Worm (Caenorhabditis elegans) whole organism, L4 larva: Measurements from ENCODE around the gene F02D10.6.

Experiments
- F44E2.7 ChIP-seq: fragments of 200-800 bp; sonication (Bioruptor generic); IDR thresholded peaks from 2 replicates; pipeline ENCODE4 v2.1.2; 2022; ENCODE audit warnings: missing genetic modification characterization, missing compliant biosample characterization
- aly-2 ChIP-seq: sonication (generic microtip); optimal IDR thresholded peaks from 2 replicates; lab custom pipeline; 2018; ENCODE audit warnings: missing biosample characterization, missing genetic modification characterization
- cey-2 ChIP-seq: sonication (generic microtip); optimal IDR thresholded peaks from 3 replicates; lab custom pipeline; 2017; ENCODE audit warnings: missing genetic modification characterization, mild to moderate bottlenecking, missing compliant biosample characterization, antibody characterized with exemption, borderline replicate concordance; ENCODE audit not compliant: insufficient read depth
- lin-1 ChIP-seq: fragments of 200-800 bp; sonication (Bioruptor generic); IDR thresholded peaks from 2 replicates; pipeline ENCODE4 v1.3.6; 2022; ENCODE audit warnings: missing genetic modification reagents, missing genetic modification characterization, missing compliant biosample characterization
- lin-15B ChIP-seq: fragments of 150-350 bp; sonication (generic microtip); optimal IDR thresholded peaks from 3 replicates; lab custom pipeline; 2014; ENCODE audit warnings: missing biosample characterization, missing genetic modification characterization
- mdt-29 ChIP-seq: fragments of 200-800 bp; sonication (Bioruptor generic); IDR thresholded peaks from 2 replicates; pipeline ENCODE4 v1.3.6; 2022; ENCODE audit warnings: missing genetic modification reagents, missing genetic modification characterization, missing compliant biosample characterization
- nhr-6 ChIP-seq: fragments of 150-350 bp; optimal IDR thresholded peaks from 2 replicates; lab custom pipeline; 2014; ENCODE audit warnings: missing biosample characterization, missing genetic modification characterization
- pha-4 ChIP-seq, 2 experiments: fragments of 150-350 bp in 1 of 2; fragments of 200-800 bp in 1 of 2; sonication (Bioruptor generic) in 1 of 2; IDR thresholded peaks in 1 of 2; optimal IDR thresholded peaks in 1 of 2; 2 replicates each; pipeline versions ENCODE4 v1.3.6 to Lab custom; 2014 to 2022; ENCODE audit warnings: missing genetic modification characterization in 2 of 2, missing genetic modification reagents in 2 of 2, missing biosample characterization in 1 of 2, missing compliant biosample characterization in 1 of 2
- pqm-1 ChIP-seq: sonication (generic microtip); optimal IDR thresholded peaks from 2 replicates; lab custom pipeline; 2017; ENCODE audit warnings: missing biosample characterization, missing genetic modification characterization
- unc-62 ChIP-seq, 3 experiments: fragments of 150-350 bp in 1 of 3; sonication (generic microtip); optimal IDR thresholded peaks in 2 of 3; peaks in 1 of 3; 1 replicate in 1 of 3; 2 replicates in 2 of 3; lab custom pipeline; 2014 to 2017; ENCODE audit warnings: missing biosample characterization in 3 of 3, missing genetic modification characterization in 3 of 3, missing genetic modification reagents in 3 of 3, missing genotype in 1 of 3
- zag-1 ChIP-seq: fragments of 150-350 bp; optimal IDR thresholded peaks from 2 replicates; lab custom pipeline; 2014; ENCODE audit warnings: missing biosample characterization, missing genetic modification characterization
- ztf-11 ChIP-seq: fragments of 150-350 bp; optimal IDR thresholded peaks from 2 replicates; lab custom pipeline; 2014; ENCODE audit warnings: missing biosample characterization, missing genetic modification characterization

ce11 chrX:13469047-13469633 lies 17.7 kb upstream of the F02D10.6 start, which contains the start of gene col-184:
- TF ChIP-seq lin-15B (tag; lab: Kevin White, UChicago), result no peak
- no peak for TF ChIP-seq F44E2.7 (GFP tag; lab: Robert Waterston, UW)
- TF ChIP-seq unc-62 (GFP tag; optimal IDR thresholded peaks at IDR 0.05 in 1 of 2; lab: Kevin White, UChicago), result peak in 1 of 2 experiments; percentile 94
- TF ChIP-seq unc-62 (tag; optimal IDR thresholded peaks at IDR 0.05; lab: Kevin White, UChicago), result no peak
- TF ChIP-seq zag-1 (tag; lab: Kevin White, UChicago), result no peak
- no peak for TF ChIP-seq mdt-29
- TF ChIP-seq lin-1, result no peak
- no peak for TF ChIP-seq pha-4 (GFP tag; IDR thresholded peaks at IDR 0.05; lab: Robert Waterston, UW)
- no peak for TF ChIP-seq pha-4 (tag; optimal IDR thresholded peaks at IDR 0.05; lab: Kevin White, UChicago)
- no peak for TF ChIP-seq nhr-6 (tag; lab: Kevin White, UChicago)
- no peak for TF ChIP-seq pqm-1 (tag; lab: Kevin White, UChicago)
- no peak for TF ChIP-seq aly-2 (tag; lab: Kevin White, UChicago)
- TF ChIP-seq cey-2 (tag; lab: Kevin White, UChicago), result no peak
- no peak for TF ChIP-seq ztf-11
